Worm (Caenorhabditis elegans): ENCODE measurements around the gene pqn-29.

Gene pqn-29

DNA sequence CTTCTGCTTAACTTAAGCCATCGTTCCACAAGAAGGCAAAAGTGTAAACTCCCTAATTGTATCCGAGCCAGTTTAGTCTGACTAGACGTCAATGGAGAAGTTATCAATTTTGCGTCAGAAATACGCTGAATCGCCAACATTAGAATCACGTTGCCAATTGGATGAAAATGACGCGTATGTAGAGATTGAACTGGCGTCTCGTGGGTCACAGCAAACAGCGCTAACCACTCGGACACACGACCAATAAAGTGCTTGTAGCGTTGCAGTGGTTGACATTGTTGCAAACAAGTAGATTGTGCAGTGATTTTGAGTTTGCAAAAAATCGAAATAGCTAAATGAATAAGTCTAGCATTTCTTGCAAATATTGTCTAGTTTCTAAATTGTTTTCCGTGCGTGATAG is 43.4 kb upstream of the pqn-29 start (continued):
- peak; percentile 74; the same call in 1 of the 2 replicates for TF ChIP-seq madf-6 (GFP tag; IDR thresholded peaks at IDR 0.05)
- TF ChIP-seq snpc-4 (GFP tag; optimal IDR thresholded peaks at IDR 0.05), result peak; percentile 78
- TF ChIP-seq snpc-4 (tag; optimal IDR thresholded peaks at IDR 0.05), result peak in 3 of 4 experiments; percentile 2 to 66 (median 42)
- TF ChIP-seq sea-2 (GFP tag; IDR thresholded peaks at IDR 0.05), result no peak
- peak; percentile 77 for TF ChIP-seq lin-54 (GFP tag; optimal IDR thresholded peaks at IDR 0.05)
- TF ChIP-seq B0261.1 (tag; optimal IDR thresholded peaks at IDR 0.05), result peak; percentile 94
- peak; percentile 74 for TF ChIP-seq madf-10 (tag; optimal IDR thresholded peaks at IDR 0.05)
- no peak for TF ChIP-seq ama-1 (optimal IDR thresholded peaks at IDR 0.05)
- TF ChIP-seq ama-1 (GFP tag; optimal IDR thresholded peaks at IDR 0.05), result peak; percentile 87 to 95
- TF ChIP-seq F33H1.4 (GFP tag; IDR thresholded peaks at IDR 0.05), result peak; percentile 57
- TF ChIP-seq F52B5.7 (tag; optimal IDR thresholded peaks at IDR 0.05), result peak; percentile 91
- peak; percentile 33 to 64 for TF ChIP-seq let-607 (tag; optimal IDR thresholded peaks at IDR 0.05)
- peak; percentile 87 for TF ChIP-seq T07F8.4 (tag; optimal IDR thresholded peaks at IDR 0.05)
- TF ChIP-seq fkh-3 (tag; optimal IDR thresholded peaks at IDR 0.05), result no peak
- peak; percentile 72; the same call in 1 of the 2 replicates for TF ChIP-seq attf-6 (GFP tag; IDR thresholded peaks at IDR 0.05)
- peak; percentile 87 for TF ChIP-seq dox-1 (GFP tag; IDR thresholded peaks at IDR 0.05)
- TF ChIP-seq nhr-27 (tag; optimal IDR thresholded peaks at IDR 0.05), result no peak
- TF ChIP-seq attf-3 (GFP tag; conservative IDR thresholded peaks at IDR 0.05), result 0 out of 2 replicates have a peak, but pooled peaks have one; percentile 26
- TF ChIP-seq madf-8 (GFP tag; conservative IDR thresholded peaks at IDR 0.05), result peak; percentile 41; the same call in 1 of the 2 replicates
- peak; percentile 97 for TF ChIP-seq lin-26 (GFP tag; IDR thresholded peaks at IDR 0.05)
- 0 out of 2 replicates have a peak, but pooled peaks have one; percentile 59 for TF ChIP-seq hmg-20 (GFP tag; IDR thresholded peaks at IDR 0.05)
- TF ChIP-seq K11D2.4 (GFP tag; IDR thresholded peaks at IDR 0.05), result peak; percentile 65; the same call in 1 of the 2 replicates
- TF ChIP-seq ccch-3 (GFP tag; optimal IDR thresholded peaks at IDR 0.05), result peak; percentile 85
- peak; percentile 64 for TF ChIP-seq ceh-79 (tag; optimal IDR thresholded peaks at IDR 0.05)
- TF ChIP-seq ztf-28 (GFP tag; IDR thresholded peaks at IDR 0.05), result peak; percentile 91
- peak; percentile 88; the same call in 1 of the 2 replicates for TF ChIP-seq ztf-25 (GFP tag; IDR thresholded peaks at IDR 0.05)
- no peak for TF ChIP-seq nfya-2 (GFP tag; IDR thresholded peaks at IDR 0.05)
- peak; percentile 71 for TF ChIP-seq tlf-1 (GFP tag; optimal IDR thresholded peaks at IDR 0.05)
- TF ChIP-seq nhr-179 (tag; optimal IDR thresholded peaks at IDR 0.05), result no peak
- peak; percentile 89 for TF ChIP-seq ztf-18 (tag; optimal IDR thresholded peaks at IDR 0.05)
- peak; percentile 74 for TF ChIP-seq F57A8.1 (GFP tag; optimal IDR thresholded peaks at IDR 0.05)
- no peak for TF ChIP-seq bed-2 (GFP tag; IDR thresholded peaks at IDR 0.05)
- TF ChIP-seq lin-40 (tag; optimal IDR thresholded peaks at IDR 0.05), result no peak
- peak; percentile 94 for TF ChIP-seq athp-1 (tag; optimal IDR thresholded peaks at IDR 0.05)
- TF ChIP-seq zfh-2 (GFP tag; conservative IDR thresholded peaks at IDR 0.05), result no peak
- TF ChIP-seq ztf-26 (tag; optimal IDR thresholded peaks at IDR 0.05), result peak; percentile 4
- TF ChIP-seq B0019.2 (GFP tag; conservative IDR thresholded peaks at IDR 0.05), result peak; percentile 62; the same call in 1 of the 2 replicates
- peak; percentile 26 for TF ChIP-seq unc-62 (GFP tag; optimal IDR thresholded peaks at IDR 0.05)
- peak; percentile 76; the same call in 1 of the 2 replicates for TF ChIP-seq ceh-40 (GFP tag; IDR thresholded peaks at IDR 0.05)
- peak; percentile 17 for TF ChIP-seq B0035.1 (tag; optimal IDR thresholded peaks at IDR 0.05)
- TF ChIP-seq sdz-38 (tag; optimal IDR thresholded peaks at IDR 0.05), result no peak
- TF ChIP-seq snpc-3.4 (tag; optimal IDR thresholded peaks at IDR 0.05), result peak; percentile 91
- peak; percentile 61 for TF ChIP-seq K12H6.12 (tag; optimal IDR thresholded peaks at IDR 0.05)
- no peak for TF ChIP-seq mcd-1 (GFP tag; IDR thresholded peaks at IDR 0.05)
- peak; percentile 26 for TF ChIP-seq xnd-1 (tag; optimal IDR thresholded peaks at IDR 0.05)
- TF ChIP-seq aptf-3 (GFP tag; IDR thresholded peaks at IDR 0.05), result peak; percentile 90
- TF ChIP-seq nhr-90 (tag; optimal IDR thresholded peaks at IDR 0.05), result peak; percentile 98
- no peak for TF ChIP-seq dpff-1 (tag; optimal IDR thresholded peaks at IDR 0.05)
- 0 out of 2 replicates have a peak, but pooled peaks have one; percentile 28 for TF ChIP-seq ceh-100 (GFP tag; IDR thresholded peaks at IDR 0.05)

Measured in whole organism, young adult.